Fruit fly (Drosophila melanogaster) Kc167 (cell line): ENCODE measurements around the gene CG4956.

ENCODE experiments used
- Myc ChIP-seq: fragments of >200 bp; optimal IDR thresholded peaks from 2 replicates; lab custom pipeline; 2017; ENCODE audit warnings: missing external identifiers
- Sin3A ChIP-seq: fragments of >200 bp; optimal IDR thresholded peaks from 2 replicates; lab custom pipeline; 2018; ENCODE audit warnings: missing external identifiers
- insv ChIP-seq: fragments of >200 bp; optimal IDR thresholded peaks from 3 replicates; lab custom pipeline; 2018; ENCODE audit warnings: missing external identifiers
- psq ChIP-seq: fragments of >200 bp; optimal IDR thresholded peaks from 2 replicates; lab custom pipeline; 2017; ENCODE audit warnings: missing external identifiers

- TF ChIP-seq psq (lab: Kevin White, UChicago), result no peak
- no peak for TF ChIP-seq Sin3A (lab: Kevin White, UChicago)
- no peak for TF ChIP-seq insv
- TF ChIP-seq Myc (lab: Kevin White, UChicago), result no peak
Measured at dm6 chr3R:25789355-25789754, 11.2 kb upstream of the CG4956 start, which contains the start of gene CG31380.
